Worm (Caenorhabditis elegans): ENCODE results near the gene F55C9.14.

The F55C9.14 gene

DNA sequence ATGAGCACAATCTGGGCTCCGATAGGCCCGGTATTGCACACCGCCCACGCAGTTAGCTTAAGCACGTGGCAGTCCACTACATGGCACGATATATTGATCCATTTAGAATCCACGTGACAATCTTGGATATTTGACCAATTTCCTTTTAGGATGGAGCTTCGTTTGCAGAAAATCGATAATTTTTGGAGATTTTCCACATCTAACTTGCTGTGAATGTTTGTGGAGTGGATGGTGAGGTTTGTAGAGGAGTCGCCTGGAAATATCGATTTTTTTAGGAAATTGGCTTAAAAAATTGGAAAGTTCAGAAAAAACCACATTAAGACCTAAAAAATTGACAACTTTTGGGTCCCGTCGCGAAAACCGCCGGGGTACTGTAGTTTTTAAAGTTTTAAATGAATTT is 38.0 kb downstream of the F55C9.14 start:
- TF ChIP-seq Y5F2A.4 (GFP tag; optimal IDR thresholded peaks at IDR 0.05): no peak
- TF ChIP-seq skn-1 (tag; optimal IDR thresholded peaks at IDR 0.05): no peak
- TF ChIP-seq ceh-28 (tag; optimal IDR thresholded peaks at IDR 0.05): peak; percentile 62
- TF ChIP-seq daf-19 (GFP tag; conservative IDR thresholded peaks at IDR 0.05): no peak
- TF ChIP-seq dmd-6 (GFP tag; IDR thresholded peaks at IDR 0.05): no peak
- TF ChIP-seq nhr-41 (GFP tag; IDR thresholded peaks at IDR 0.05): no peak
- no peak for TF ChIP-seq aha-1 (tag)

Measured in whole organism, L4 larva.